Worm (Caenorhabditis elegans): ENCODE data around the gene nstp-2.

DNA sequence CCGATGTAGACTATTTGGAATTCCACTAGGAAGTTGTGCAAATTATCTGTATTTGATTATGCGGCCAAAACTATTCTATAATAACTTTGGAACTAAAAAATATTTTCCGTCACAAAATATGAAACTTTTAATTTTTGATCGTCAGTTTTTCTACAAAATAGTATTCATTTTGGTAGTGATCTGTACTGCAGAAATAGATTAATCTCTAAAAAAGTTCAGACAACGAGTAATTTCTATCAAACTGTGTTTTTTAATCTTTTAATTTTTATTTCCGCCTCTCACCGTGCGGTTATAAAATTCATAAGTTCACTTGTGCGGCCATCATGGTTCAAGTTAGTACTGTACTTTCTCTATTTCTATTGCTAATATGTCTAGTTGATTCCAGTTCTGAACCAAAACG, 32.3 kb upstream of the nstp-2 start, which contains the start of gene C01B10.7:
- TF ChIP-seq dve-1 (tag; optimal IDR thresholded peaks at IDR 0.05) = no peak
- TF ChIP-seq nhr-11 (tag; optimal IDR thresholded peaks at IDR 0.05) = no peak
- no peak for TF ChIP-seq ama-1 (optimal IDR thresholded peaks at IDR 0.05)
- TF ChIP-seq ceh-30 (tag; optimal IDR thresholded peaks at IDR 0.05) = no peak
- no peak for TF ChIP-seq ceh-14 (tag; optimal IDR thresholded peaks at IDR 0.05)

All from whole organism, late embryonic.